Worm (Caenorhabditis elegans) whole organism, L4/young adult: ENCODE results near the gene ugt-32.

Experiments used
- W03F9.2 ChIP-seq: fragments of 150-350 bp; optimal IDR thresholded peaks from 2 replicates; lab custom pipeline; 2014; ENCODE audit warnings: missing biosample characterization, missing genetic modification characterization
- dao-5 ChIP-seq: sonication (generic microtip); optimal IDR thresholded peaks from 2 replicates; lab custom pipeline; 2016; ENCODE audit warnings: missing genotype, missing genetic modification characterization, moderate library complexity, missing compliant biosample characterization
- him-1 ChIP-seq: sonication (generic microtip); optimal IDR thresholded peaks from 2 replicates; lab custom pipeline; 2016; ENCODE audit warnings: missing genotype, missing genetic modification reagents, missing genetic modification characterization, missing compliant biosample characterization

DNA sequence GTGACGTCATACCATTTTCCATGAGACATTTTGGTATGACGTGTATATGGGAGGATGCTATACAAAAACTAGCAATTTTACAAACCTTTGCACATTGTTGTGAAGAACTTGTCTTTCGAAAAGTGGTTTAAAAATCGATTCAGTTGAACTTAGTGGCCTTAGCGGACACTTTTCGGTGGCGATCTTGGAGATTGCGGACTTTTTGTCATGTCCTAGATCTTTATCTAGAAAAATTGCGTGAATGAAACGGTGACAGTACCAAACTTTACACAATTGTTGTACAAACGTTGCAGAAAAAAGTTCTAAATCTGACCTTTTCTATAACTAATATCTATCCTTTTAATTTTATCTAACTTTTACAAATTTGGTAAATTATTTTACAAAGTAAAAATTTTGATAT is 21.5 kb upstream of the ugt-32 start:
- no peak for TF ChIP-seq him-1 (tag; lab: Kevin White, UChicago)
- no peak for TF ChIP-seq W03F9.2
- no peak for TF ChIP-seq dao-5 (tag; lab: Kevin White, UChicago)
